Fruit fly (Drosophila melanogaster): ENCODE measurements around the gene CG34384.

dm6 chr3R:7891031-7891430, 76.9 kb downstream of the CG34384 start, which contains the start of gene wtrw:
- TF ChIP-seq fd85E (GFP tag; optimal IDR thresholded peaks at IDR 0.05) (no peak), Hr38 (GFP tag; optimal IDR thresholded peaks at IDR 0.05) (no peak), CG16779 (tag; optimal IDR thresholded peaks at IDR 0.05) (no peak), Eip93F (GFP tag; optimal IDR thresholded peaks at IDR 0.05) (no peak), Ets96B (tag; optimal IDR thresholded peaks at IDR 0.05) (no peak), CG1621 (tag; optimal IDR thresholded peaks at IDR 0.05) (no peak), Gug (GFP tag; IDR thresholded peaks at IDR 0.05) (no peak)

All from whole organism, prepupa.